Fruit fly (Drosophila melanogaster): Measurements from ENCODE around the gene smg.

dm6 chr3L:8968437-8968836 lies 29.4 kb downstream of the smg start, which contains the start of gene CG5026:
- TF ChIP-seq CG8478 (optimal IDR thresholded peaks at IDR 0.05) (no peak), CTCF (optimal IDR thresholded peaks at IDR 0.05) (no peak)
